Fruit fly (Drosophila melanogaster): ENCODE results near the gene Invadolysin.
A peak's percentile ranks its signal among the peaks of the same experiment; 100 is the strongest.

Invadolysin gene

dm6 chr3R:10144103-10144998, at the start of gene Invadolysin, which contains the start of gene TAF1B:
Invadolysin (plus strand) TSS chr3R:10144668.
TAF1B (minus strand) TSS chr3R:10144184.
- TF ChIP-seq CG8478 (optimal IDR thresholded peaks at IDR 0.05) (no peak), CTCF (optimal IDR thresholded peaks at IDR 0.05) (peak; percentile 25 to 39)

DNA sequence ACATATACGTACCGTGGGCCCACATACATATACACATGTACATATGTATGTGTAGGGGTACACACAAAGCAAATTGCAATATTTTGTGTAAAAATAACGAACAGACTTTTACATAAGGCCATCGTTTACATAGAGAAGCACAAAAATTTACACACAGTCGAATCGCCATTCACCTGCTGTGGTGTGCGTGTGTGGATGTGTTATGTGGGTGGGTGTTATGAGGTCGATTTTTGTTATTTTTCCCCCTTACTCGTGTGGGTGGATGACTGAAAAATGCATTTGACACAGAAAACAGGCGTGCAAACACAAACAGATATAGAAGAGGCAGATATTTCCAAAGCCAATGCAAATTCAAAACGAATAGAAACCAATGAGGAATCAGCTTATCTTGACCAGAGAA, 49.4 kb upstream of the Invadolysin start:
- TF ChIP-seq CG8478 (optimal IDR thresholded peaks at IDR 0.05) (no peak), CTCF (optimal IDR thresholded peaks at IDR 0.05) (no peak)

DNA sequence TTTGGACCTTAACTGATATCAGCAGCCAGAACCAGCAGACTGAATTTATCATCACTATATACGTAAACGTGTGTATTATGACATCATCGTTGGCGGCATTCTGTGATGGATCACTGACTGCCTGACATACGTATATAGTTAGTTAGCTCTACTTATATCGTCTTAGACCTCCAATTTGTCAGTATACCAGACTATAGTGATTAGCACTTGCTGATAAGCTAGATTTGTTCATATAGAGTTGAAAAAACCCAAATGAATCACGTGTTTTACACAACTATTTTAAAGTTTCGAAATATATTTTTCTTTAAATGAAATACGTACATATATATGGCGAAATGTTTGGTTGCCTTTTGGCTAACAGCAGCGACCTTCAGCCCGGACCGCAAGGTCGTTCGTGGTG, 48.7 kb upstream of the Invadolysin start:
- no peak for TF ChIP-seq CG8478 (optimal IDR thresholded peaks at IDR 0.05)
- TF ChIP-seq CTCF (optimal IDR thresholded peaks at IDR 0.05), result no peak

dm6 chr3R:10097531-10098295, 46.8 kb upstream of the Invadolysin start:
- TF ChIP-seq CTCF (optimal IDR thresholded peaks at IDR 0.05), result no peak

DNA sequence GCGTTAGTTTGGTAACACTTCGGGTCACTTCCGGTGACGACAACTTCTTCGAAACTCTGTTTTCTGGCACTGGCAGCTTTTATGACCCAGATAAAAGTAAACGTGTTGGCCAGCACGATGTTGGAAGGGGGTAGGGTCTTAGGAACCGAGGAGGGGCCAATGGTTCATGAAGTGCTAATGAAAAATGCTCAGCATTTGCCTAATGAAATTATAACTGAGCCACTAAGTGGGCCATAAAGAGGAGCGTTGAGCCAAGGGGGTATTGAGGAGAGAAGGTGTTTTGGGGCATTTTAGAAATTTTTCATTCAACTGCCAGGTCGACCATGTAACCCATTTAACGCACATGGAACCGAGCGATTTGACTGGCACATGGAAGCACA, 46.2 kb upstream of the Invadolysin start:
- TF ChIP-seq CTCF (optimal IDR thresholded peaks at IDR 0.05), result no peak
- TF ChIP-seq CG8478 (optimal IDR thresholded peaks at IDR 0.05), result no peak

DNA sequence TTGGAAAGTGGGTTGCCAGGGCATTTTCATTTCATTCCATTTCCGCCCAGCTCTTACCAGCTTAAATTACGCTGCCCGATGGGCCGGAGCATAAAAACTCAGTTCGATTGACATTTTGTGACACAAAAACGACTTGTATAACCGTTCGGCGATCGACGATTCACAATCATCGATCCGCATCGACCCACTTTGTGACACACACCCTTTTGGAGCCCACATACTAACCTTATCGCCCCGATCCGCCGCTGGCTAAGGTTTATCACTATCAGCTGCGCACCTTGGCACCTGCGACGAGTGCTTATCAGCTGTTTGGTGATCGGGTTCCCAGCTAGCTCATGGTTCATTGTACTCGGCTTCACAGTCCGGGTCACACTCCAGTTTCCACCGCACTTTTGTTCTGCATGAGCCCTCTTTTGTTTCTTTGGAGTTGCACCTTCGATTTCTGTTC, 45.0 kb upstream of the Invadolysin start:
- TF ChIP-seq CTCF (optimal IDR thresholded peaks at IDR 0.05) (no peak), CG8478 (optimal IDR thresholded peaks at IDR 0.05) (no peak)

dm6 chr3R:10100498-10101196, 43.8 kb upstream of the Invadolysin start:
- TF ChIP-seq CG8478 (optimal IDR thresholded peaks at IDR 0.05), result no peak
- peak; percentile 77 to 78 for TF ChIP-seq CTCF (optimal IDR thresholded peaks at IDR 0.05)

dm6 chr3R:10106796-10107195, 37.7 kb upstream of the Invadolysin start:
- TF ChIP-seq CTCF (optimal IDR thresholded peaks at IDR 0.05), result no peak
- TF ChIP-seq CG8478 (optimal IDR thresholded peaks at IDR 0.05), result no peak

DNA sequence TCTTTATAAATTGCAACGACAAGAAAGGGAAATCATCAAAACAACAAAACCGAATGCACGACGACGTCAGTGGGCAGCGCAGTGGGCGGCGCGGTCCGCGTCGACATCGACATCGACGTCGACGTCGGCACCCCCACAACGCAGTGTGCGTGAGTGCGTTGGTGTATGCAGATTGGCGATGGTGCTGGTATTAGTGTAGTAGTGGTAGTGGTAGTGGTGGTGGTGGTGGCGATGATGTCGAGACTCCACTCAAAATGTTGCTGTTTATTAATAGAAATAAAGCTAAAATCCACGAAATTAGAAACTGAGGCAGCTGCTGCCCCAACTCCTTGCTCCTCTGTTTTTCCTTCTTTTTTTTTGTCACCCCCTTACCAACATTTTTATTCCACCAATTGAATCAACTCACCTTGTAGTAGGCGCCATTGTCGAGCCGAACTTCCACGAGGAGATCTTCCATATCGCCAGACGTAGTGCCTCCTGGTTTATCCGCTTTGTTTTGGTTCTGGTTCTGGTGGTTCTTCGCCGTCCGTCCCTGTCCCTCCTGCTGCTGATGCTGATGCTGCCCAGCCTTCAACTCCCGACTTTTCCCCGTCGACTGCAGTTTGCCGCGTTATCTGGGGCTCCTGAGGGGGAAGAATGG, 36.1 kb upstream of the Invadolysin start:
- TF ChIP-seq CG8478 (optimal IDR thresholded peaks at IDR 0.05) (no peak), CTCF (optimal IDR thresholded peaks at IDR 0.05) (no peak)

DNA sequence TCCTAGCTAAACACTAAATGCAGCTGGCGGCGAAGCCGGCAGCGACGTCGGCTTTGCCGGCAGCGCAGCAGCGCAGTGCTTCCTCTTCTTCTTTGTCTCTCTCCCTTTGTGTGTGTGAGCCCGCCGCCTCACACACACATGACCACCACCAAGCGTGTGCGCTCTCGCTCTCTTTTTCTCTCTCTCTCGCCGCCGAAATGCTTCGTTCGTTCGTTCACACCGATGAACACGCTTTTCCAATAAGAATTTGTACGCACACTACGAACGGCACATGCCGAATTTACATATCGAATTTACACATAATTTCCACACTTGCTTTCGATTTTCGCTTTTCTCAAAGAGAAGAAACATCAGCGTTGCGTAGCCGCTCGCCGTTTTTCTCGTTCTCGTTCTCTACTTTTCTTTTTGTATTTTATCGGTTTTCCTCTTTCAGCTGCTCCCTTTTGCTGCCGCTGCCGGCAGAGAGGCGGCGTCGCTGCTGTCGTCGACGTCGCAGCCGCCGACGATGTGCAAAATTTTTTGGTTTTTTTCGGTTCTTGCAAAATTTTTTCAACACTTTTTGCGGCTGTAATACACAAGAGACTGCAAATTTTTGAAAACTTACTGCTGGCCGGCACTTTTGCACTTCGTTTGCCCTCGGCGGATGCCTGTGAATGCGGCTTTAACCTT, 35.1 kb upstream of the Invadolysin start:
- TF ChIP-seq CG8478 (optimal IDR thresholded peaks at IDR 0.05) (no peak), CTCF (optimal IDR thresholded peaks at IDR 0.05) (no peak)

- TF ChIP-seq CG8478 (optimal IDR thresholded peaks at IDR 0.05), result no peak
- peak; percentile 40 to 41 for TF ChIP-seq CTCF (optimal IDR thresholded peaks at IDR 0.05)
These were observed 34.5 kb upstream of the Invadolysin start, which contains the start of gene Fmr1 for dm6 chr3R:10109938-10110337. Fmr1 (minus strand) TSS chr3R:10110121.

- TF ChIP-seq CTCF (optimal IDR thresholded peaks at IDR 0.05) (no peak), CG8478 (optimal IDR thresholded peaks at IDR 0.05) (no peak)
These were observed 33.2 kb upstream of the Invadolysin start for dm6 chr3R:10111150-10111814.

dm6 chr3R:10111815-10112185, 32.7 kb upstream of the Invadolysin start:
- no peak for TF ChIP-seq CG8478 (optimal IDR thresholded peaks at IDR 0.05)
- no peak for TF ChIP-seq CTCF (optimal IDR thresholded peaks at IDR 0.05)

DNA sequence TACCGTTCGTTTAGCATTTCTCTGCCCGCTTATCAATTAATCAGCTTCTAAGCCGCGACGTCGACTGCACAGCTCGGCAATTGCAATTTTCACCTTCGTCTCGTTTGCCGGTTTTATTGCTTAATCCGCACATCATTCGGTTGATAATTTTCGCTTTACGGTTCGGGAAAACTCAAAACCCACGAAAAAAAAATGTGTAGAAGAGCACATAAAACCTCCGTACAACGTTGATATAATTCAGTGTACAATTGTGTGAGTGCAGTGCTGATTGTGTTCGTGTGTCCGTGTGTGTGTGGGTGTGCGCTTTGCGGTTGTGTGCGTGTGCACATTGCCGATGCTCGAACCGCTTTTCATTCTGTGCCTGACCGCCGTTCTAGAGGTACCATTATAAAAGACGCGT, 32.3 kb upstream of the Invadolysin start, which contains the start of gene CAH7:
CAH7 (plus strand) TSS at position 43 of the 400 bp plus-strand sequence.
- TF ChIP-seq CTCF (optimal IDR thresholded peaks at IDR 0.05) (no peak), CG8478 (optimal IDR thresholded peaks at IDR 0.05) (no peak)
